Fruit fly (Drosophila melanogaster) whole organism, pupa: ENCODE results near the gene mu2.

ENCODE experiments used
- CG10348 ChIP-seq: fragments of 200-800 bp; sonication (Bioruptor generic); IDR thresholded peaks from 2 replicates; pipeline ENCODE4 v1.3.6; 2022; ENCODE audit warnings: missing biosample characterization, missing genetic modification characterization
- CG12605 ChIP-seq: fragments of 200-800 bp; sonication (Bioruptor generic); IDR thresholded peaks from 2 replicates; pipeline ENCODE4 v1.3.6; 2022; ENCODE audit warnings: missing biosample characterization, missing genetic modification characterization
- CG13204 ChIP-seq: fragments of 200-800 bp; sonication (Bioruptor generic); optimal IDR thresholded peaks from 2 replicates; lab custom pipeline; 2018; ENCODE audit warnings: missing biosample characterization, mild to moderate bottlenecking, missing genetic modification characterization, moderate library complexity
- CG15710 ChIP-seq: fragments of 200-800 bp; sonication (Bioruptor generic); optimal IDR thresholded peaks from 2 replicates; lab custom pipeline; 2018; ENCODE audit warnings: missing biosample characterization, mild to moderate bottlenecking, missing genetic modification characterization, moderate library complexity
- CG17806 ChIP-seq: fragments of 200-800 bp; sonication (Bioruptor generic); optimal IDR thresholded peaks from 2 replicates; lab custom pipeline; 2018; ENCODE audit warnings: missing biosample characterization, mild to moderate bottlenecking, missing genetic modification characterization, moderate library complexity
- CG32121 ChIP-seq: fragments of 200-800 bp; sonication (Bioruptor generic); IDR thresholded peaks from 2 replicates; pipeline ENCODE4 v1.3.6; 2022; ENCODE audit warnings: missing biosample characterization, missing genetic modification characterization
- CG34367 ChIP-seq: fragments of 200-800 bp; sonication (Bioruptor generic); optimal IDR thresholded peaks from 2 replicates; lab custom pipeline; 2018; ENCODE audit warnings: missing biosample characterization, mild to moderate bottlenecking, missing genetic modification characterization
- CG4496 ChIP-seq: fragments of 200-800 bp; sonication (Bioruptor generic); IDR thresholded peaks from 3 replicates; pipeline ENCODE4 v1.3.6; 2022; ENCODE audit warnings: missing biosample characterization, missing genetic modification characterization
- CG8159 ChIP-seq: fragments of 200-800 bp; sonication (Bioruptor generic); optimal IDR thresholded peaks from 3 replicates; lab custom pipeline; 2018; ENCODE audit warnings: missing biosample characterization, mild to moderate bottlenecking, missing genetic modification characterization, moderate library complexity
- CG9948 ChIP-seq: fragments of 200-800 bp; sonication (Bioruptor generic); optimal IDR thresholded peaks from 2 replicates; lab custom pipeline; 2018; ENCODE audit warnings: missing biosample characterization, mild to moderate bottlenecking, missing genetic modification characterization, moderate library complexity
- D1 ChIP-seq: fragments of 200-800 bp; sonication (Bioruptor generic); optimal IDR thresholded peaks from 2 replicates; lab custom pipeline; 2018; ENCODE audit warnings: missing biosample characterization, mild to moderate bottlenecking, missing genetic modification characterization, moderate library complexity
- EcR ChIP-seq: fragments of 200-800 bp; sonication (Bioruptor generic); optimal IDR thresholded peaks from 3 replicates; lab custom pipeline; 2019; ENCODE audit warnings: missing biosample characterization, missing genetic modification characterization, mild to moderate bottlenecking, moderate library complexity, missing genetic modification reagents
- Ets98B ChIP-seq: fragments of 200-800 bp; sonication (Bioruptor generic); IDR thresholded peaks from 2 replicates; pipeline ENCODE4 v1.3.6; 2022; ENCODE audit warnings: missing biosample characterization, missing genetic modification characterization
- Pif1A ChIP-seq: fragments of 200-800 bp; sonication (Bioruptor generic); optimal IDR thresholded peaks from 3 replicates; lab custom pipeline; 2016; ENCODE audit warnings: missing biosample characterization, missing genetic modification characterization
- Pif1B ChIP-seq: fragments of 200-800 bp; sonication (Bioruptor generic); optimal IDR thresholded peaks from 3 replicates; lab custom pipeline; 2016; ENCODE audit warnings: missing biosample characterization, missing genetic modification characterization
- Snoo ChIP-seq: fragments of 200-800 bp; sonication (Bioruptor generic); optimal IDR thresholded peaks from 3 replicates; lab custom pipeline; 2017; ENCODE audit warnings: missing biosample characterization, mild to moderate bottlenecking, missing genetic modification characterization, inconsistent platforms
- fd96Ca ChIP-seq: fragments of 200-800 bp; sonication (Bioruptor generic); IDR thresholded peaks from 3 replicates; pipeline ENCODE4 v1.3.6; 2022; ENCODE audit warnings: missing biosample characterization, missing genetic modification characterization
- gl ChIP-seq: fragments of 200-800 bp; sonication (Bioruptor generic); optimal IDR thresholded peaks from 2 replicates; lab custom pipeline; 2018; ENCODE audit warnings: missing biosample characterization, mild to moderate bottlenecking, missing genetic modification characterization

Gene mu2

dm6 chr3L:1947463-1948126 lies at the start of gene mu2, which contains the start of gene Cnb:
Gene mu2, minus strand, starts transcription at chr3L:1947475.
Gene Cnb, plus strand, starts transcription at chr3L:1947565.
- TF ChIP-seq fd96Ca (GFP tag; lab: Robert Waterston, UW) (0 out of 3 replicates have a peak, but pooled peaks have one; percentile 40), Snoo (tag; lab: Kevin White, UChicago) (no peak)
- TF ChIP-seq, all 21 proteins: peak for 1

dm6 chr3L:1985406-1985805 lies 38.1 kb upstream of the mu2 start:
- no peak for TF ChIP-seq CG9948 (tag; lab: Kevin White, UChicago)
- peak; percentile 38 for TF ChIP-seq Pif1B (GFP tag; lab: Kevin White, UChicago)
- TF ChIP-seq gl (tag; lab: Kevin White, UChicago): no peak
- TF ChIP-seq CG4496 (GFP tag; lab: Robert Waterston, UW): peak; percentile 60; the same call in 2 of the 3 replicates
- TF ChIP-seq Pif1A (GFP tag; lab: Kevin White, UChicago): peak; percentile 45
- TF ChIP-seq CG34367: no peak

- no peak for TF ChIP-seq EcR (GFP tag; lab: Kevin White, UChicago)
- TF ChIP-seq CG9948 (tag; lab: Kevin White, UChicago): peak; percentile 34
- no peak for TF ChIP-seq D1
- TF ChIP-seq CG13204 (GFP tag; lab: Kevin White, UChicago): no peak
- TF ChIP-seq CG17806 (tag; lab: Kevin White, UChicago): no peak
- TF ChIP-seq CG15710 (tag; lab: Kevin White, UChicago): no peak
- no peak for TF ChIP-seq CG4496 (GFP tag; lab: Robert Waterston, UW)
- no peak for TF ChIP-seq CG10348 (GFP tag; lab: Robert Waterston, UW)
- peak; percentile 33 for TF ChIP-seq Pif1A (GFP tag; lab: Kevin White, UChicago)
- TF ChIP-seq CG8159 (tag; lab: Kevin White, UChicago): peak; percentile 7
These were observed 29.5 kb upstream of the mu2 start for dm6 chr3L:1976760-1977159.

- no peak for TF ChIP-seq Pif1B (GFP tag; lab: Kevin White, UChicago)
- peak; percentile 44; the same call in 1 of the 3 replicates for TF ChIP-seq CG4496 (GFP tag; lab: Robert Waterston, UW)
- peak; percentile 82 for TF ChIP-seq EcR (GFP tag; lab: Kevin White, UChicago)
These were observed 23.9 kb upstream of the mu2 start, which contains the start of the genes CG11815 and acs for dm6 chr3L:1971103-1971742. Gene CG11815, minus strand, starts transcription at chr3L:1971200. Gene acs, plus strand, starts transcription at chr3L:1971638.

dm6 chr3L:1969539-1970337 lies 22.5 kb upstream of the mu2 start, which contains the start of gene CG1927:
Gene CG1927, minus strand, starts transcription at chr3L:1970079.
- no peak for TF ChIP-seq EcR (GFP tag; lab: Kevin White, UChicago)
- no peak for TF ChIP-seq CG32121 (GFP tag; lab: Robert Waterston, UW)
- no peak for TF ChIP-seq fd96Ca (GFP tag; lab: Robert Waterston, UW)
- no peak for TF ChIP-seq gl (tag; lab: Kevin White, UChicago)
- 0 out of 3 replicates have a peak, but pooled peaks have one; percentile 26 for TF ChIP-seq CG4496 (GFP tag; lab: Robert Waterston, UW)
- no peak for TF ChIP-seq CG17806 (tag; lab: Kevin White, UChicago)
- peak; percentile 9; the same call in 1 of the 2 replicates for TF ChIP-seq Ets98B
- no peak for TF ChIP-seq CG15710 (tag; lab: Kevin White, UChicago)
- TF ChIP-seq CG12605 (GFP tag; lab: Robert Waterston, UW): no peak
- TF ChIP-seq CG34367: no peak

dm6 chr3L:1968805-1969378 lies 21.6 kb upstream of the mu2 start:
- no peak for TF ChIP-seq gl (tag; lab: Kevin White, UChicago)
- no peak for TF ChIP-seq CG15710 (tag; lab: Kevin White, UChicago)
- no peak for TF ChIP-seq CG34367
- no peak for TF ChIP-seq Ets98B
- TF ChIP-seq CG17806 (tag; lab: Kevin White, UChicago): no peak
- TF ChIP-seq EcR (GFP tag; lab: Kevin White, UChicago): no peak
- TF ChIP-seq, all 21 proteins: peak for 0

- TF ChIP-seq Pif1A (GFP tag; lab: Kevin White, UChicago) (no peak), CG4496 (GFP tag; lab: Robert Waterston, UW) (no peak), CG32121 (GFP tag; lab: Robert Waterston, UW) (no peak)
These were observed 21.1 kb upstream of the mu2 start for dm6 chr3L:1968401-1968800.
